Worm (Caenorhabditis elegans) whole organism, L1 larva: ENCODE data around the gene pgph-2.

Experiments
- dpl-1 ChIP-seq, 3 experiments: fragments of 150-350 bp in 2 of 3; sonication (generic microtip) in 1 of 3; optimal IDR thresholded peaks; 2 replicates each; lab custom pipeline; 2014 to 2017; ENCODE audit warnings: missing biosample characterization in 3 of 3, missing genetic modification characterization in 3 of 3, missing genetic modification reagents in 3 of 3
- ets-5 ChIP-seq: fragments of 200-800 bp; sonication (Bioruptor generic); IDR thresholded peaks from 2 replicates; pipeline ENCODE4 v1.3.6; 2022; ENCODE audit warnings: missing genetic modification characterization, missing compliant biosample characterization
- lin-13 ChIP-seq: fragments of 150-350 bp; optimal IDR thresholded peaks from 2 replicates; lab custom pipeline; 2014; ENCODE audit warnings: missing biosample characterization, missing genetic modification reagents, missing genetic modification characterization
- mdl-1 ChIP-seq, 2 experiments: fragments of 150-350 bp; optimal IDR thresholded peaks; 2 replicates each; lab custom pipeline; 2014 to 2017; ENCODE audit warnings: missing biosample characterization in 2 of 2, missing genetic modification characterization in 2 of 2, inconsistent platforms in 1 of 2
- nhr-11 ChIP-seq: fragments of 150-350 bp; optimal IDR thresholded peaks from 2 replicates; lab custom pipeline; 2014; ENCODE audit warnings: missing biosample characterization, missing genetic modification characterization
- nhr-237 ChIP-seq: fragments of 150-350 bp; optimal IDR thresholded peaks from 2 replicates; lab custom pipeline; 2014; ENCODE audit warnings: missing biosample characterization, missing genetic modification characterization
- nhr-90 ChIP-seq: sonication (generic microtip); optimal IDR thresholded peaks from 2 replicates; lab custom pipeline; 2016; ENCODE audit warnings: mild to moderate bottlenecking, missing genetic modification characterization, missing compliant biosample characterization; ENCODE audit not compliant: poor library complexity
- unc-62 ChIP-seq: fragments of 150-350 bp; optimal IDR thresholded peaks from 2 replicates; lab custom pipeline; 2014; ENCODE audit warnings: missing biosample characterization, missing genetic modification reagents, missing genetic modification characterization

ce11 chrV:5760132-5760531, 4.8 kb upstream of the pgph-2 start, which contains the start of gene C53A3.1:
- TF ChIP-seq nhr-237 (tag; lab: Kevin White, UChicago) (no peak), ets-5 (GFP tag; lab: Robert Waterston, UW) (no peak), lin-13 (no peak), nhr-11 (no peak), dpl-1 (GFP tag; optimal IDR thresholded peaks at IDR 0.05; lab: Kevin White, UChicago) (no peak), nhr-90 (tag; lab: Kevin White, UChicago) (no peak), mdl-1 (tag; optimal IDR thresholded peaks at IDR 0.05; lab: Kevin White, UChicago) (no peak), unc-62 (GFP tag; lab: Kevin White, UChicago) (no peak)
